Worm (Caenorhabditis elegans): ENCODE measurements around the gene clec-199.

Gene clec-199

ce11 chrIV:17316398-17316797 is 35.3 kb upstream of the clec-199 start, which contains the start of gene C49C3.20:
Gene C49C3.20, minus strand, starts transcription at chrIV:17316498.
- TF ChIP-seq snpc-4 (tag; optimal IDR thresholded peaks at IDR 0.05) (no peak), lin-15B (tag; optimal IDR thresholded peaks at IDR 0.05) (no peak), ceh-82 (tag; optimal IDR thresholded peaks at IDR 0.05) (no peak), sup-37 (GFP tag; optimal IDR thresholded peaks at IDR 0.05) (no peak), egl-27 (tag; optimal IDR thresholded peaks at IDR 0.05) (no peak), nhr-85 (tag) (no peak), pag-3 (tag; optimal IDR thresholded peaks at IDR 0.05; ENCODE audit: borderline replicate concordance, insufficient read depth) (no peak), hlh-4 (tag; optimal IDR thresholded peaks at IDR 0.05) (no peak)

ce11 chrIV:17320445-17320844 is 31.2 kb upstream of the clec-199 start, which contains the start of gene C49C3.4:
Gene C49C3.4, plus strand, starts transcription at chrIV:17320795.
- TF ChIP-seq hlh-4 (tag; optimal IDR thresholded peaks at IDR 0.05) (no peak), zag-1 (tag; optimal IDR thresholded peaks at IDR 0.05) (no peak), lin-35 (GFP tag; optimal IDR thresholded peaks at IDR 0.05) (peak in 1 of 2 experiments; percentile 4), elt-2 (tag; optimal IDR thresholded peaks at IDR 0.05) (peak; percentile 52), lsy-2 (tag; optimal IDR thresholded peaks at IDR 0.05) (no peak)

- TF ChIP-seq lin-35 (GFP tag; optimal IDR thresholded peaks at IDR 0.05) (no peak), lsy-2 (tag; optimal IDR thresholded peaks at IDR 0.05) (peak in 1 of 2 experiments; percentile 30), blmp-1 (tag; optimal IDR thresholded peaks at IDR 0.05) (peak; percentile 51), ceh-82 (tag; optimal IDR thresholded peaks at IDR 0.05) (no peak), pag-3 (tag; optimal IDR thresholded peaks at IDR 0.05; ENCODE audit: borderline replicate concordance, insufficient read depth) (no peak), efl-1 (optimal IDR thresholded peaks at IDR 0.05) (peak; percentile 1 to 12), efl-1 (GFP tag; optimal IDR thresholded peaks at IDR 0.05 in 1 of 2) (peak in 1 of 2 experiments; percentile 61), dpl-1 (GFP tag; optimal IDR thresholded peaks at IDR 0.05) (peak in 1 of 3 experiments; percentile 4), egl-13 (tag; optimal IDR thresholded peaks at IDR 0.05) (no peak), unc-30 (tag; optimal IDR thresholded peaks at IDR 0.05) (no peak), unc-86 (tag; optimal IDR thresholded peaks at IDR 0.05) (no peak)
These were observed 22.9 kb upstream of the clec-199 start, which contains the start of gene ceh-88 for ce11 chrIV:17328834-17329233. Gene ceh-88, plus strand, starts transcription at chrIV:17329188.

- TF ChIP-seq mep-1 (tag; optimal IDR thresholded peaks at IDR 0.05), result peak; percentile 37
- no peak for TF ChIP-seq C04F5.9 (tag; optimal IDR thresholded peaks at IDR 0.05)
- peak; percentile 65 for TF ChIP-seq blmp-1 (tag; optimal IDR thresholded peaks at IDR 0.05)
- peak; percentile 43 to 45 for TF ChIP-seq efl-1 (optimal IDR thresholded peaks at IDR 0.05)
- peak; percentile 18 to 91 for TF ChIP-seq efl-1 (GFP tag; optimal IDR thresholded peaks at IDR 0.05 in 1 of 2)
- TF ChIP-seq nhr-19 (GFP tag; conservative IDR thresholded peaks at IDR 0.05), result no peak
- no peak for TF ChIP-seq lir-3 (tag; optimal IDR thresholded peaks at IDR 0.05; ENCODE audit: poor library complexity)
- TF ChIP-seq ceh-82 (tag; optimal IDR thresholded peaks at IDR 0.05), result peak in 1 of 3 experiments; percentile 10
- peak; percentile 6 to 56 for TF ChIP-seq lsy-2 (tag; optimal IDR thresholded peaks at IDR 0.05)
- TF ChIP-seq ztf-4 (tag; optimal IDR thresholded peaks at IDR 0.05), result no peak
- TF ChIP-seq ama-1 (optimal IDR thresholded peaks at IDR 0.05), result no peak
- peak in 2 of 3 experiments; percentile 19 to 34 for TF ChIP-seq dpl-1 (GFP tag; optimal IDR thresholded peaks at IDR 0.05)
- TF ChIP-seq lin-14 (GFP tag; optimal IDR thresholded peaks at IDR 0.05), result peak; percentile 18
- TF ChIP-seq nhr-71 (tag; optimal IDR thresholded peaks at IDR 0.05), result peak; percentile 28
- TF ChIP-seq sptf-1 (tag; optimal IDR thresholded peaks at IDR 0.05), result no peak
- no peak for TF ChIP-seq nhr-84 (tag; optimal IDR thresholded peaks at IDR 0.05)
- TF ChIP-seq nhr-11 (tag; optimal IDR thresholded peaks at IDR 0.05), result no peak
- TF ChIP-seq unc-30 (tag; optimal IDR thresholded peaks at IDR 0.05), result no peak
- TF ChIP-seq snu-23 (GFP tag; optimal IDR thresholded peaks at IDR 0.05), result peak; percentile 24
- TF ChIP-seq lin-35 (GFP tag; optimal IDR thresholded peaks at IDR 0.05), result peak in 1 of 2 experiments; percentile 27
- TF ChIP-seq lin-15B (tag; optimal IDR thresholded peaks at IDR 0.05), result peak; percentile 7
- TF ChIP-seq ceh-90 (tag; optimal IDR thresholded peaks at IDR 0.05), result no peak
- peak; percentile 0 for TF ChIP-seq nhr-47 (tag; optimal IDR thresholded peaks at IDR 0.05)
These were observed 20.5 kb upstream of the clec-199 start, which contains the start of gene C49C3.6 for ce11 chrIV:17331100-17331577. Gene C49C3.6, plus strand, starts transcription at chrIV:17331527.

ce11 chrIV:17332261-17332660 is 19.4 kb upstream of the clec-199 start, which contains the start of gene C49C3.7:
Gene C49C3.7, plus strand, starts transcription at chrIV:17332561.
- TF ChIP-seq irx-1 (tag; optimal IDR thresholded peaks at IDR 0.05) (no peak), ceh-82 (tag; optimal IDR thresholded peaks at IDR 0.05) (no peak)
